Worm (Caenorhabditis elegans): ENCODE results near the gene sri-47.

- TF ChIP-seq tab-1 (GFP tag; IDR thresholded peaks at IDR 0.05) (no peak), klf-2 (GFP tag; conservative IDR thresholded peaks at IDR 0.05) (no peak), ref-1 (GFP tag; conservative IDR thresholded peaks at IDR 0.05) (no peak), cog-1 (tag; optimal IDR thresholded peaks at IDR 0.05) (no peak), med-1 (GFP tag; optimal IDR thresholded peaks at IDR 0.05; ENCODE audit: insufficient read depth) (no peak), ztf-23 (GFP tag; IDR thresholded peaks at IDR 0.05) (no peak), flt-1 (GFP tag; IDR thresholded peaks at IDR 0.05) (no peak)
These were observed 31.9 kb upstream of the sri-47 start, which contains the start of gene lgc-28 for ce11 chrII:2624792-2625191.
